Worm (Caenorhabditis elegans) whole organism, midembryonic: ENCODE results near the gene F35A5.2.

Experiments
- flt-1 ChIP-seq: fragments of 200-800 bp; sonication (Bioruptor generic); IDR thresholded peaks from 2 replicates; pipeline ENCODE4 v1.3.6; 2022; ENCODE audit warnings: missing genetic modification characterization, missing compliant biosample characterization
- ref-1 ChIP-seq: fragments of 200-800 bp; sonication (Bioruptor generic); conservative IDR thresholded peaks from 2 replicates; pipeline ENCODE4 v1.3.6; 2022; ENCODE audit warnings: missing genetic modification reagents, missing genetic modification characterization, missing compliant biosample characterization
- tab-1 ChIP-seq: fragments of 200-800 bp; sonication (Bioruptor generic); IDR thresholded peaks from 2 replicates; pipeline ENCODE4 v1.3.6; 2022; ENCODE audit warnings: missing genetic modification characterization, missing compliant biosample characterization
- ztf-23 ChIP-seq: fragments of 200-800 bp; sonication (Bioruptor generic); IDR thresholded peaks from 2 replicates; pipeline ENCODE4 v1.3.6; 2022; ENCODE audit warnings: missing genetic modification reagents, missing genetic modification characterization, missing compliant biosample characterization
- ztf-29 ChIP-seq: fragments of 200-800 bp; sonication (Bioruptor generic); IDR thresholded peaks from 2 replicates; pipeline ENCODE4 v1.3.6; 2022; ENCODE audit warnings: missing genetic modification reagents, missing genetic modification characterization, missing compliant biosample characterization

ce11 chrX:3819697-3820096 is 14.8 kb downstream of the F35A5.2 start:
- TF ChIP-seq ztf-23, result no peak
- TF ChIP-seq flt-1 (GFP tag; lab: Robert Waterston, UW), result no peak
- TF ChIP-seq ztf-29 (GFP tag; lab: Robert Waterston, UW), result no peak
- TF ChIP-seq ref-1, result no peak
- no peak for TF ChIP-seq tab-1 (GFP tag; lab: Robert Waterston, UW)
